Fruit fly (Drosophila melanogaster): Measurements from ENCODE around the gene CG14402.

CG14402 gene

dm6 chr2L:20818432-20818831, 30.7 kb upstream of the CG14402 start, which contains the start of gene CheB38a:
Gene CheB38a, minus strand, starts transcription at chr2L:20818532.
- TF ChIP-seq CG13204 (GFP tag; optimal IDR thresholded peaks at IDR 0.05) = no peak
- no peak for TF ChIP-seq CG10348 (GFP tag; IDR thresholded peaks at IDR 0.05)

- TF ChIP-seq Ets98B (GFP tag; IDR thresholded peaks at IDR 0.05) (no peak), CG14655 (GFP tag; optimal IDR thresholded peaks at IDR 0.05) (no peak), CG8301 (tag; optimal IDR thresholded peaks at IDR 0.05) (no peak), CG15710 (tag; optimal IDR thresholded peaks at IDR 0.05) (no peak), D1 (tag; optimal IDR thresholded peaks at IDR 0.05) (no peak), Pif1B (GFP tag; optimal IDR thresholded peaks at IDR 0.05) (no peak), CG34367 (tag; optimal IDR thresholded peaks at IDR 0.05) (no peak), CG17806 (tag; optimal IDR thresholded peaks at IDR 0.05) (no peak), Pif1A (GFP tag; optimal IDR thresholded peaks at IDR 0.05) (no peak), rn (GFP tag; IDR thresholded peaks at IDR 0.05) (no peak), CG9948 (tag; optimal IDR thresholded peaks at IDR 0.05) (no peak), CG32121 (GFP tag; IDR thresholded peaks at IDR 0.05) (no peak), CG12605 (GFP tag; IDR thresholded peaks at IDR 0.05) (no peak), gl (tag; optimal IDR thresholded peaks at IDR 0.05) (no peak), fd96Ca (GFP tag; IDR thresholded peaks at IDR 0.05) (no peak), CG4496 (GFP tag; IDR thresholded peaks at IDR 0.05) (no peak), CG10348 (GFP tag; IDR thresholded peaks at IDR 0.05) (no peak), Snoo (tag; optimal IDR thresholded peaks at IDR 0.05) (no peak)
These were observed 28.3 kb upstream of the CG14402 start, which contains the start of gene CheB38c for dm6 chr2L:20820767-20821166. Gene CheB38c, minus strand, starts transcription at chr2L:20820867.

dm6 chr2L:20821249-20822024, 27.7 kb upstream of the CG14402 start:
- TF ChIP-seq CG34367 (tag; optimal IDR thresholded peaks at IDR 0.05) = no peak
- TF ChIP-seq CG12605 (GFP tag; IDR thresholded peaks at IDR 0.05) = no peak; the same call in 1 of the 2 replicates
- peak; percentile 33 for TF ChIP-seq fd96Ca (GFP tag; IDR thresholded peaks at IDR 0.05)
- no peak for TF ChIP-seq CG15710 (tag; optimal IDR thresholded peaks at IDR 0.05)
- TF ChIP-seq CG13204 (GFP tag; optimal IDR thresholded peaks at IDR 0.05) = peak; percentile 95
- peak; percentile 10 for TF ChIP-seq Snoo (tag; optimal IDR thresholded peaks at IDR 0.05)
- peak; percentile 26 for TF ChIP-seq gl (tag; optimal IDR thresholded peaks at IDR 0.05)
- TF ChIP-seq CG9948 (tag; optimal IDR thresholded peaks at IDR 0.05) = no peak
- TF ChIP-seq Ets98B (GFP tag; IDR thresholded peaks at IDR 0.05) = peak; percentile 76; the same call in 1 of the 2 replicates
- TF ChIP-seq CG32121 (GFP tag; IDR thresholded peaks at IDR 0.05) = peak; percentile 52; the same call in 1 of the 2 replicates
- TF ChIP-seq CG10348 (GFP tag; IDR thresholded peaks at IDR 0.05) = no peak
- peak; percentile 54 for TF ChIP-seq CG14655 (GFP tag; optimal IDR thresholded peaks at IDR 0.05)
- no peak for TF ChIP-seq D1 (tag; optimal IDR thresholded peaks at IDR 0.05)
- peak; percentile 59 for TF ChIP-seq CG8159 (tag; optimal IDR thresholded peaks at IDR 0.05)
- TF ChIP-seq EcR (GFP tag; optimal IDR thresholded peaks at IDR 0.05) = peak; percentile 63
- peak; percentile 34 for TF ChIP-seq CG17806 (tag; optimal IDR thresholded peaks at IDR 0.05)
- TF ChIP-seq Pif1A (GFP tag; optimal IDR thresholded peaks at IDR 0.05) = peak; percentile 75
- TF ChIP-seq CG8301 (tag; optimal IDR thresholded peaks at IDR 0.05) = peak; percentile 46
- peak; percentile 18 for TF ChIP-seq Pif1B (GFP tag; optimal IDR thresholded peaks at IDR 0.05)
- TF ChIP-seq rn (GFP tag; IDR thresholded peaks at IDR 0.05) = no peak
- TF ChIP-seq CG4496 (GFP tag; IDR thresholded peaks at IDR 0.05) = peak; percentile 86

dm6 chr2L:20822025-20822371, 27.1 kb upstream of the CG14402 start:
- TF ChIP-seq CG13204 (GFP tag; optimal IDR thresholded peaks at IDR 0.05) (peak; percentile 5), CG34367 (tag; optimal IDR thresholded peaks at IDR 0.05) (no peak), Ets98B (GFP tag; IDR thresholded peaks at IDR 0.05) (peak; percentile 63), CG12605 (GFP tag; IDR thresholded peaks at IDR 0.05) (no peak), CG15710 (tag; optimal IDR thresholded peaks at IDR 0.05) (peak; percentile 31), CG10348 (GFP tag; IDR thresholded peaks at IDR 0.05) (0 out of 2 replicates have a peak, but pooled peaks have one; percentile 14), EcR (GFP tag; optimal IDR thresholded peaks at IDR 0.05) (no peak), CG8301 (tag; optimal IDR thresholded peaks at IDR 0.05) (no peak), CG17806 (tag; optimal IDR thresholded peaks at IDR 0.05) (no peak), Pif1B (GFP tag; optimal IDR thresholded peaks at IDR 0.05) (no peak), CG32121 (GFP tag; IDR thresholded peaks at IDR 0.05) (peak; percentile 65), fd96Ca (GFP tag; IDR thresholded peaks at IDR 0.05) (peak; percentile 81; the same call in 2 of the 3 replicates), CG8159 (tag; optimal IDR thresholded peaks at IDR 0.05) (peak; percentile 12)

- TF ChIP-seq rn (GFP tag; IDR thresholded peaks at IDR 0.05) (no peak), CG4496 (GFP tag; IDR thresholded peaks at IDR 0.05) (peak; percentile 44; the same call in 1 of the 3 replicates), gl (tag; optimal IDR thresholded peaks at IDR 0.05) (no peak), CG8159 (tag; optimal IDR thresholded peaks at IDR 0.05) (no peak), CG13204 (GFP tag; optimal IDR thresholded peaks at IDR 0.05) (peak; percentile 82), D1 (tag; optimal IDR thresholded peaks at IDR 0.05) (no peak), CG9948 (tag; optimal IDR thresholded peaks at IDR 0.05) (no peak), CG12605 (GFP tag; IDR thresholded peaks at IDR 0.05) (no peak; the same call in 1 of the 2 replicates), CG14655 (GFP tag; optimal IDR thresholded peaks at IDR 0.05) (no peak), fd96Ca (GFP tag; IDR thresholded peaks at IDR 0.05) (peak; percentile 36; the same call in 1 of the 3 replicates), CG17806 (tag; optimal IDR thresholded peaks at IDR 0.05) (no peak), Pif1B (GFP tag; optimal IDR thresholded peaks at IDR 0.05) (no peak), EcR (GFP tag; optimal IDR thresholded peaks at IDR 0.05) (peak; percentile 70), CG8301 (tag; optimal IDR thresholded peaks at IDR 0.05) (no peak), CG32121 (GFP tag; IDR thresholded peaks at IDR 0.05) (peak; percentile 75; the same call in 1 of the 2 replicates), CG15710 (tag; optimal IDR thresholded peaks at IDR 0.05) (no peak), Pif1A (GFP tag; optimal IDR thresholded peaks at IDR 0.05) (no peak), CG34367 (tag; optimal IDR thresholded peaks at IDR 0.05) (no peak), CG10348 (GFP tag; IDR thresholded peaks at IDR 0.05) (no peak), Ets98B (GFP tag; IDR thresholded peaks at IDR 0.05) (peak; percentile 57), Snoo (tag; optimal IDR thresholded peaks at IDR 0.05) (no peak)
These were observed 26.5 kb upstream of the CG14402 start, which contains the start of gene CG9331 for dm6 chr2L:20822489-20823195. Gene CG9331, plus strand, starts transcription at chr2L:20822828.

All from whole organism, pupa.